Fruit fly (Drosophila melanogaster): ENCODE measurements around the gene Droj2.
A peak's percentile ranks its signal among the peaks of the same experiment; 100 is the strongest.

Gene Droj2

dm6 chr3R:13433623-13434022, 51.7 kb downstream of the Droj2 start (continued):
- peak; percentile 2 for TF ChIP-seq CG6654 (GFP tag; optimal IDR thresholded peaks at IDR 0.05)
- TF ChIP-seq CG12942 (GFP tag; optimal IDR thresholded peaks at IDR 0.05): peak; percentile 70
- TF ChIP-seq CG13287 (GFP tag; IDR thresholded peaks at IDR 0.05; ENCODE audit: partially characterized antibody): no peak
- peak; percentile 57 for TF ChIP-seq pho (GFP tag; optimal IDR thresholded peaks at IDR 0.05)
- peak; percentile 22 for TF ChIP-seq exex (tag; optimal IDR thresholded peaks at IDR 0.05)
- TF ChIP-seq CG7928 (GFP tag; optimal IDR thresholded peaks at IDR 0.05): no peak
- no peak for TF ChIP-seq eyg (GFP tag; optimal IDR thresholded peaks at IDR 0.05)
- peak; percentile 78 for TF ChIP-seq CG6813 (GFP tag; optimal IDR thresholded peaks at IDR 0.05)
- TF ChIP-seq HmgD (GFP tag; optimal IDR thresholded peaks at IDR 0.05): no peak
- TF ChIP-seq CG8924 (tag; optimal IDR thresholded peaks at IDR 0.05): peak; percentile 89
- TF ChIP-seq Gsc (GFP tag; IDR thresholded peaks at IDR 0.05): no peak
- no peak for TF ChIP-seq CG9797 (GFP tag; optimal IDR thresholded peaks at IDR 0.05)
- TF ChIP-seq CG13775 (GFP tag; optimal IDR thresholded peaks at IDR 0.05): peak; percentile 83
- no peak for TF ChIP-seq CG6272 (GFP tag; IDR thresholded peaks at IDR 0.05)
- TF ChIP-seq HLHmδ (GFP tag; optimal IDR thresholded peaks at IDR 0.05): no peak
- peak; percentile 58 for TF ChIP-seq CG12104 (GFP tag; optimal IDR thresholded peaks at IDR 0.05)
- no peak for TF ChIP-seq Hmx (GFP tag; optimal IDR thresholded peaks at IDR 0.05)
- no peak for TF ChIP-seq CG14965 (GFP tag; optimal IDR thresholded peaks at IDR 0.05; ENCODE audit: borderline replicate concordance)
- no peak for TF ChIP-seq Trl (optimal IDR thresholded peaks at IDR 0.05)
- TF ChIP-seq Trl (GFP tag; optimal IDR thresholded peaks at IDR 0.05): peak; percentile 15
- TF ChIP-seq dmrt99B (tag; optimal IDR thresholded peaks at IDR 0.05): peak; percentile 73
- peak; percentile 12 for TF ChIP-seq CG34376 (GFP tag; optimal IDR thresholded peaks at IDR 0.05)
- no peak for TF ChIP-seq CG10565 (GFP tag; optimal IDR thresholded peaks at IDR 0.05)
- TF ChIP-seq maf-S (GFP tag; optimal IDR thresholded peaks at IDR 0.05): peak; percentile 43
- no peak for TF ChIP-seq fru (optimal IDR thresholded peaks at IDR 0.05)
- no peak; the same call in 1 of the 2 replicates for TF ChIP-seq Ravus (GFP tag; IDR thresholded peaks at IDR 0.05)
- TF ChIP-seq tup (GFP tag; optimal IDR thresholded peaks at IDR 0.05): no peak
- TF ChIP-seq CG15601 (tag; optimal IDR thresholded peaks at IDR 0.05): peak; percentile 85
- peak; percentile 81 for TF ChIP-seq CG17328 (GFP tag; IDR thresholded peaks at IDR 0.05)
- no peak for TF ChIP-seq D (optimal IDR thresholded peaks at IDR 0.05)
- peak; percentile 37 for TF ChIP-seq D (GFP tag; optimal IDR thresholded peaks at IDR 0.05)
- TF ChIP-seq D19B (GFP tag; optimal IDR thresholded peaks at IDR 0.05): peak; percentile 47
- peak; percentile 92 for TF ChIP-seq CG12391 (tag; optimal IDR thresholded peaks at IDR 0.05)
- no peak for TF ChIP-seq CG6791 (GFP tag; IDR thresholded peaks at IDR 0.05; ENCODE audit: partially characterized antibody)
- no peak for TF ChIP-seq Dbx (GFP tag; IDR thresholded peaks at IDR 0.05)
- TF ChIP-seq vnd (GFP tag; IDR thresholded peaks at IDR 0.05; ENCODE audit: partially characterized antibody): no peak
- TF ChIP-seq az2 (GFP tag; optimal IDR thresholded peaks at IDR 0.05): peak; percentile 84
- TF ChIP-seq Sox100B (GFP tag; optimal IDR thresholded peaks at IDR 0.05): peak; percentile 68
- TF ChIP-seq Stat92E (GFP tag; optimal IDR thresholded peaks at IDR 0.05): no peak
- peak; percentile 80 for TF ChIP-seq CrebB (tag; optimal IDR thresholded peaks at IDR 0.05)
- no peak for TF ChIP-seq CG16779 (GFP tag; IDR thresholded peaks at IDR 0.05)
- TF ChIP-seq CG12299 (tag; optimal IDR thresholded peaks at IDR 0.05): peak; percentile 88
- peak; percentile 91 for TF ChIP-seq grau (tag; optimal IDR thresholded peaks at IDR 0.05)
- peak; percentile 87 for TF ChIP-seq CG12659 (GFP tag; optimal IDR thresholded peaks at IDR 0.05)
- TF ChIP-seq fd96Cb (tag; optimal IDR thresholded peaks at IDR 0.05): peak; percentile 53
- TF ChIP-seq zen (tag; optimal IDR thresholded peaks at IDR 0.05): peak; percentile 40
- peak; percentile 80 for TF ChIP-seq Med (GFP tag)
- no peak for TF ChIP-seq CG7987 (GFP tag; optimal IDR thresholded peaks at IDR 0.05)
- peak; percentile 47 for TF ChIP-seq onecut (GFP tag; IDR thresholded peaks at IDR 0.05)
- TF ChIP-seq dimm (GFP tag; IDR thresholded peaks at IDR 0.05): peak; percentile 64
- TF ChIP-seq jigr1 (GFP tag; IDR thresholded peaks at IDR 0.05): no peak
- no peak for TF ChIP-seq Sin3A (optimal IDR thresholded peaks at IDR 0.05)
